Worm (Caenorhabditis elegans) whole organism, midembryonic: ENCODE data around the gene mrpl-11.

ENCODE experiments used
- T22C8.4 ChIP-seq: fragments of 200-800 bp; sonication (Bioruptor generic); IDR thresholded peaks from 2 replicates; pipeline ENCODE4 v1.3.6; 2022; ENCODE audit warnings: missing genetic modification characterization, missing compliant biosample characterization
- cog-1 ChIP-seq: sonication (generic microtip); optimal IDR thresholded peaks from 2 replicates; lab custom pipeline; 2016; ENCODE audit warnings: missing genetic modification characterization, missing compliant biosample characterization
- flt-1 ChIP-seq: fragments of 200-800 bp; sonication (Bioruptor generic); IDR thresholded peaks from 2 replicates; pipeline ENCODE4 v1.3.6; 2022; ENCODE audit warnings: missing genetic modification characterization, missing compliant biosample characterization
- klf-2 ChIP-seq: fragments of 200-800 bp; sonication (Bioruptor generic); conservative IDR thresholded peaks from 2 replicates; pipeline ENCODE4 v1.3.6; 2022; ENCODE audit warnings: missing genetic modification reagents, missing genetic modification characterization, missing compliant biosample characterization
- med-1 ChIP-seq: sonication (generic microtip); optimal IDR thresholded peaks from 2 replicates; lab custom pipeline; 2017; ENCODE audit warnings: missing genetic modification characterization, mild to moderate bottlenecking, missing compliant biosample characterization, antibody characterized with exemption, missing genetic modification reagents; ENCODE audit not compliant: insufficient read depth
- ref-1 ChIP-seq: fragments of 200-800 bp; sonication (Bioruptor generic); conservative IDR thresholded peaks from 2 replicates; pipeline ENCODE4 v1.3.6; 2022; ENCODE audit warnings: missing genetic modification reagents, missing genetic modification characterization, missing compliant biosample characterization
- tab-1 ChIP-seq: fragments of 200-800 bp; sonication (Bioruptor generic); IDR thresholded peaks from 2 replicates; pipeline ENCODE4 v1.3.6; 2022; ENCODE audit warnings: missing genetic modification characterization, missing compliant biosample characterization
- ztf-23 ChIP-seq: fragments of 200-800 bp; sonication (Bioruptor generic); IDR thresholded peaks from 2 replicates; pipeline ENCODE4 v1.3.6; 2022; ENCODE audit warnings: missing genetic modification reagents, missing genetic modification characterization, missing compliant biosample characterization
- ztf-29 ChIP-seq: fragments of 200-800 bp; sonication (Bioruptor generic); IDR thresholded peaks from 2 replicates; pipeline ENCODE4 v1.3.6; 2022; ENCODE audit warnings: missing genetic modification reagents, missing genetic modification characterization, missing compliant biosample characterization

mrpl-11 gene

DNA sequence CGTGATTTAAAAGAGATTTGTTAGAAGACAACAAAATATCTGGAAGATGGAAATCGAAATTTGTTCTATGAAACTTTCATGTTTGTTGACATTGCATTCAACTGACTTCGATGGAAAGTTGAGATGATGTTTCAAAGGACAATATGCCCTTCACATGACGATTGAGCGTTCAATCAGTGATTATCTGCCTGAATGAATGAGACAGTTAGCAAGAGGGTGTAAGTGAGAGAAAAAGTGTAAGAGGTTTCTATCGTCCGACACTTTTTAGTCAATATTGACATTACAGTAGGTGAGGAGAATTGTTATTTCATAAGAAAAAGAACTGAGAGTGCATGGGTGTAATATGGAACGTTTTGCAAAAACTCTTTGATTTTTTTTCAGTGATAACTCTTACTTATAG lies 15.8 kb downstream of the mrpl-11 start:
- TF ChIP-seq T22C8.4 (GFP tag; lab: Robert Waterston, UW) = no peak
- no peak for TF ChIP-seq flt-1 (GFP tag; lab: Robert Waterston, UW)
- no peak for TF ChIP-seq klf-2 (GFP tag; lab: Robert Waterston, UW)
- no peak for TF ChIP-seq cog-1 (tag; lab: Kevin White, UChicago)
- TF ChIP-seq ztf-29 (GFP tag; lab: Robert Waterston, UW) = no peak
- no peak for TF ChIP-seq med-1 (GFP tag; lab: Kevin White, UChicago)
- TF ChIP-seq ztf-23 (GFP tag; lab: Robert Waterston, UW) = no peak
- TF ChIP-seq tab-1 (GFP tag; lab: Robert Waterston, UW) = no peak
- no peak for TF ChIP-seq ref-1 (GFP tag; lab: Robert Waterston, UW)

DNA sequence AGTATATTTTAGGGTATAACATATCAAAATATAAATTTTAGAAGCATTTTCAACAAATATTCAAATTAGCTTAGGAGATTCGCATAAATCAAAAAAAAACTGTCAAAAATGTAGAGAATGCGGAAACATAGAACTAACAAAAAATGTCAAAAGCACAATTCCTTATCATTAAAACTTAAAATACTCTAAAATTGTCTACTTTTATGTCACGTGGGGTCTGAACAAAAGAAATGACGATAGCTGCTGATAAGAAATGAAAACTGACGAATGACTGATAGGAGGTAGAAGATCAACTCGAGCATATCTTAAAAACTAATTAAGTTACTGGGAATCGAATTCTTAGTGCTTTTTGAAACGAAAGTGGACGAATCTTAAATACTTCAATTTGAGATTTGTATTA lies 16.2 kb downstream of the mrpl-11 start:
- TF ChIP-seq cog-1 (tag; lab: Kevin White, UChicago) = no peak
- TF ChIP-seq flt-1 (GFP tag; lab: Robert Waterston, UW) = no peak
- no peak for TF ChIP-seq T22C8.4 (GFP tag; lab: Robert Waterston, UW)
- TF ChIP-seq tab-1 (GFP tag; lab: Robert Waterston, UW) = no peak
- TF ChIP-seq med-1 (GFP tag; lab: Kevin White, UChicago) = no peak
- no peak for TF ChIP-seq ref-1 (GFP tag; lab: Robert Waterston, UW)
- TF ChIP-seq klf-2 (GFP tag; lab: Robert Waterston, UW) = no peak
- no peak for TF ChIP-seq ztf-23 (GFP tag; lab: Robert Waterston, UW)
- no peak for TF ChIP-seq ztf-29 (GFP tag; lab: Robert Waterston, UW)

DNA sequence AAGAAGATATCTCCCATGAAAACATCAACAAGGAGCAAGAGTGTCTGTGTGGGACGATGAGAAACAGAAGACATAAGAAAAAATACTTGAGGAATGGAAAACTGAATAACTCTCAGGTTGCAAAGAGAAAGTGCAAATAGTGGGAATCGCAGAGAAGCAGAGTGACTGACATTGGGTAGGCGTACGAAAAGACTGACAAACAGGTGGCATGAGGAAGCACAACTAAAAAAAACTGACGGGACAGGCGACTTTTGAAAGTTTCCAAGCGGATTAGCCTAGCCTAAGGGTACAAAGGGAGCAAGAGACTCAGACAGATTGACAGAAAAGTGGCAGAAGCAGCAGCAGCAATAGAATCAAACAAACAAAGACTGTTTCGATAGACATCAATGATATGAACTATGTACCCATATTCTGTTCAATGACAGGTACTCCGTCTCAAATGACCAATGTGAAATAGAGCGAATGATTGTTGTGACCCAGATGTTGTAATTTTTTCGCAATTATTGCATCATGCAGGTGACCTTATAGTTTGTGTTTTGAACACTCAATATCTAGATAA lies 17.0 kb downstream of the mrpl-11 start:
- TF ChIP-seq ztf-23 (GFP tag; lab: Robert Waterston, UW) = no peak
- TF ChIP-seq flt-1 (GFP tag; lab: Robert Waterston, UW) = peak; percentile 59
- TF ChIP-seq ref-1 (GFP tag; lab: Robert Waterston, UW) = no peak
- TF ChIP-seq ztf-29 (GFP tag; lab: Robert Waterston, UW) = no peak

DNA sequence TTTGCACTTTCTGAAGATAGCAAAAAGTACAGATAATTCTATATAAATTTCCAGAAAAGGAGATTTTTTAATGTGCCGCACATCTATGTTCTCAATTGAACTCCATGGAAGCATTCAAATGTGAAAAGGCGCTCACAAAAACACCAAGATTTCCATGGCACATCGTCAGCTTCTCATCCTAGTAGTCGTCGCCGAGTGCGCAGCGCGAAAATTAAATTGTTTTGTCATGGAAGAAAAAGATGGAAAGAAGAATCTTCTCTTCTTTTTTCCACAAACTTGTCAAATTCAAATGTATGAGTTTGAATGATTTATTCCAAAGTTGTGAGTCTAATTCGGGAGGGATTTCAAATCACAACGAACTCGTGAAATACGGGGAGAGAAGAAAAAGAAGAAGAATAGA lies 19.9 kb downstream of the mrpl-11 start:
- TF ChIP-seq ref-1 (GFP tag; lab: Robert Waterston, UW) = no peak
- no peak for TF ChIP-seq klf-2 (GFP tag; lab: Robert Waterston, UW)

DNA sequence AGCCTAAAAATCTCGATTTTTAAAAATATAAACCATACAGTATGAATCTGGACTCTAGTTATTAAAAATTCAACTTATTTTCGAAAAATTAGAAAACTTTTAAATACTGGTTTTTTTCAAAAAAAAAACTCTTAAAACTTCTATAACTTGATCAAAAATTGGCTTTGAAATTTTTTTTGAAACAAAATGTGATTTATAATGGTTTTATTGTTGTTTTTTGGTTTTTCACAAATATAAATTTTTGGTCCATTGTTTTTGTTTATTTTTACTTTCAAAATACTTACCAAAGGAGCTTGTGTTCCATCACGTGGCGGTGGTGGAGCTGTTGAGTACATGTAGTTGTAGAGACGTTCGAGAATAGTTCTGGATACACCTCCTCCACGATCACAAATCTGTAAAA lies 20.8 kb downstream of the mrpl-11 start:
- TF ChIP-seq ref-1 (GFP tag; lab: Robert Waterston, UW) = no peak
- TF ChIP-seq cog-1 (tag; lab: Kevin White, UChicago) = no peak
- TF ChIP-seq ztf-29 (GFP tag; lab: Robert Waterston, UW) = no peak
- no peak for TF ChIP-seq tab-1 (GFP tag; lab: Robert Waterston, UW)
- TF ChIP-seq med-1 (GFP tag; lab: Kevin White, UChicago) = no peak
- no peak for TF ChIP-seq T22C8.4 (GFP tag; lab: Robert Waterston, UW)
- no peak for TF ChIP-seq ztf-23 (GFP tag; lab: Robert Waterston, UW)

DNA sequence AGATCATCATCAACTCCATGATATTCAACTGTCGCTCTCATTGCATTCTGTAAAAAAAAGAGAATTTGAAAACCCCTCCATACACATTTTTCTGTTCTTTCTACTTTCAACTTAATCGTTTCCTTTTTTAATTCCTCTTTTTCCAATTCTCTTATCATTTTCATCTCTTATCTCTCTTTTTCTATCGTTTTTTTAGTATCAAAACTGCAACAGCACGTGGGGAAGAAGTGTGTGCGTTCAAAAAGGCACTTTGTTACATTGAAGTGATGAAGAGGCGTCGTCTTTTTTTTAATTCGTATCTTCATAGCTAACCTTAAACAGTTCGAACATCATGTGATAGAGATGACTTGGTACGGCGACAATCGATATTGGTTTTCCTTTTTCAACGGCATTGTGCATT lies 21.7 kb downstream of the mrpl-11 start:
- TF ChIP-seq T22C8.4 (GFP tag; lab: Robert Waterston, UW) (no peak), flt-1 (GFP tag; lab: Robert Waterston, UW) (no peak), ztf-23 (GFP tag; lab: Robert Waterston, UW) (no peak), cog-1 (tag; lab: Kevin White, UChicago) (no peak), tab-1 (GFP tag; lab: Robert Waterston, UW) (no peak), med-1 (GFP tag; lab: Kevin White, UChicago) (no peak), ref-1 (GFP tag; lab: Robert Waterston, UW) (no peak), ztf-29 (GFP tag; lab: Robert Waterston, UW) (no peak), klf-2 (GFP tag; lab: Robert Waterston, UW) (no peak)

DNA sequence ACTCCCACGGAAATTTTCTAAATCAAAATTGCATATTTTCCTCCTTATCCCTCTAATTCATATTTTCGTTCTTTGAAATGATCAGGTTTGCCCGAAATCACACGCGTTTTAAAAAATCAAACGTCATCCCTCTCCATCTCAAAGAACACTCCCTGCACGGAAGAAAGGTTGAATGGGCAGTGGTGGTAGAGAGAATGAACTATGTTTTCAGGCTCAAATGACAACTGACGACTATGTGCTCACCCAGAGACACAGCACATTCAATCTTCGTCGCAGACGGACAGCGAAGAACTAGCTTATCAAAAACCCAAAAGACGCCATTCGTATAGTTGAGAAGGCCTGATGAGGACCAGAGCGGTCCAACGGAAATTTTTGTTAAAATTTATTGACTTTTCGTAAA lies 22.3 kb downstream of the mrpl-11 start:
- TF ChIP-seq klf-2 (GFP tag; lab: Robert Waterston, UW) (no peak), tab-1 (GFP tag; lab: Robert Waterston, UW) (no peak), ztf-29 (GFP tag; lab: Robert Waterston, UW) (no peak), T22C8.4 (GFP tag; lab: Robert Waterston, UW) (no peak), ztf-23 (GFP tag; lab: Robert Waterston, UW) (no peak), flt-1 (GFP tag; lab: Robert Waterston, UW) (no peak)

DNA sequence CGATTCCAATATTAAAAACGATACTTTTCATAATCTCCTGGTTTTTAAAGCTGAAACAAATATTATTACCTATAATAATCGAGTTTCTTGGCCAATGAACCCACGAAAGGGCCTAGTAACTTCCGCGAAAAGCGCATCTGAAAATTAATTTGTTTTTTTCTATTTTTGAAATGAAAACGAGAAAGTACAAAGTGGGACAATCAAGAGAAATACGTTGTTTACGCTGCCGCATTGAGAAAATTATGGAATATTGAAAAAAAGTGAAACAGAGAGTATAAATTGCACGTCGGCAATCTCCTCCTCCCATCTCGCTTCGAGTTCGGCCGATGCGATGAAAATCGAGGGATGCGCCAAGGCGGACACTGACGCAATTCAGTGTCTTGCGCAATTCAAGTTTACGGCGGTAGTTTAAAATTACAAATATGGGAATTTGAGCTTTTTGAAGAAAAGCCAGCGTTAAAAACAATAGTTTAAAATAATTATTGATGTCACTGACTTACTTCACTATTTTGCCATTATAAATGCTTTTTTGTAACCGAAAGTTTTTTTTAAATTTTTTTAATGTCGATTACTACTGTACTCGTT lies 23.9 kb downstream of the mrpl-11 start, which contains the start of gene pdhk-2:
Gene pdhk-2, minus strand, starts transcription at position 137 of the 585 bp plus-strand sequence.
- TF ChIP-seq flt-1 (GFP tag; lab: Robert Waterston, UW) = peak; percentile 81
- no peak for TF ChIP-seq T22C8.4 (GFP tag; lab: Robert Waterston, UW)
- TF ChIP-seq med-1 (GFP tag; lab: Kevin White, UChicago) = no peak
- TF ChIP-seq tab-1 (GFP tag; lab: Robert Waterston, UW) = peak; percentile 69; the same call in 1 of the 2 replicates
- 0 out of 2 replicates have a peak, but pooled peaks have one; percentile 63 for TF ChIP-seq klf-2 (GFP tag; lab: Robert Waterston, UW)
- 0 out of 2 replicates have a peak, but pooled peaks have one; percentile 5 for TF ChIP-seq ref-1 (GFP tag; lab: Robert Waterston, UW)
- peak; percentile 90 for TF ChIP-seq ztf-23 (GFP tag; lab: Robert Waterston, UW)
- TF ChIP-seq cog-1 (tag; lab: Kevin White, UChicago) = peak; percentile 72
- TF ChIP-seq ztf-29 (GFP tag; lab: Robert Waterston, UW) = no peak

DNA sequence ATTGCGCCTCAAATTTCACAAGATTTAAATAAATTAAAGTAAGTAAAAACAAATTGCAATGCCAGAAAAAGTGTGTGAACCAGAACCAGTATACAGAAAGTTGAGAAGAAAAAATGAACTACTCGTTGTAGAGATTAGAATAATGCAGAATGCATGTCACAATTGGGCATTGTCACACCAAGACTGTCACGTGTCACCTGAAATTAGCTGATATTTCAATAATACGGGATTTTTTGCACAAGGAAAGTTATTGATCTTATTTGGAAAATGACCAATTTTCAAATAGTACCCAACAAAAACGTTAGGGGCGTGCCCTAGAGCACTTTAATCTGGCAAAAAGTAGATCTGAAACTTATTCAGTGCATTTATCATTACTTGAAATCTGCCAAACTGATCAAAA lies 24.5 kb downstream of the mrpl-11 start:
- TF ChIP-seq flt-1 (GFP tag; lab: Robert Waterston, UW) (no peak), ztf-29 (GFP tag; lab: Robert Waterston, UW) (no peak), ztf-23 (GFP tag; lab: Robert Waterston, UW) (no peak)
